Worm (Caenorhabditis elegans) whole organism, early embryonic: Measurements from ENCODE around the gene F45H10.5.

Source experiments
- B0310.2 ChIP-seq: sonication (generic microtip); optimal IDR thresholded peaks from 2 replicates; lab custom pipeline; 2016; ENCODE audit warnings: mild to moderate bottlenecking, missing genetic modification characterization, missing compliant biosample characterization
- F13C5.2 ChIP-seq: sonication (generic microtip); optimal IDR thresholded peaks from 2 replicates; lab custom pipeline; 2017; ENCODE audit warnings: mild to moderate bottlenecking, missing genetic modification characterization, inconsistent platforms, missing compliant biosample characterization
- aly-1 ChIP-seq: sonication (generic microtip); optimal IDR thresholded peaks from 2 replicates; lab custom pipeline; 2016; ENCODE audit warnings: missing genetic modification characterization, missing compliant biosample characterization
- ama-1 ChIP-seq: fragments of 150-350 bp; optimal IDR thresholded peaks from 2 replicates; lab custom pipeline; 2014
- ceh-13 ChIP-seq: fragments of 200-800 bp; sonication (Bioruptor generic); optimal IDR thresholded peaks from 2 replicates; lab custom pipeline; 2018; ENCODE audit warnings: mild to moderate bottlenecking, missing genetic modification characterization, missing compliant biosample characterization
- ceh-36 ChIP-seq: sonication (generic microtip); optimal IDR thresholded peaks from 2 replicates; lab custom pipeline; 2016; ENCODE audit warnings: missing genetic modification characterization, inconsistent platforms, missing compliant biosample characterization
- ets-7 ChIP-seq: sonication (generic microtip); optimal IDR thresholded peaks from 2 replicates; lab custom pipeline; 2016; ENCODE audit warnings: missing genotype, missing genetic modification characterization, missing compliant biosample characterization
- flt-1 ChIP-seq: fragments of 200-800 bp; sonication (Bioruptor generic); IDR thresholded peaks from 2 replicates; pipeline ENCODE4 v1.3.6; 2022; ENCODE audit warnings: missing genetic modification characterization, missing compliant biosample characterization
- hmbx-1 ChIP-seq: sonication (generic microtip); optimal IDR thresholded peaks from 2 replicates; lab custom pipeline; 2016; ENCODE audit warnings: mild to moderate bottlenecking, missing genetic modification characterization, missing compliant biosample characterization
- hmg-4 ChIP-seq: fragments of 200-800 bp; sonication (Bioruptor generic); optimal IDR thresholded peaks from 2 replicates; lab custom pipeline; 2018; ENCODE audit warnings: mild to moderate bottlenecking, missing genetic modification characterization, missing compliant biosample characterization
- hnd-1 ChIP-seq: sonication (generic microtip); optimal IDR thresholded peaks from 2 replicates; lab custom pipeline; 2016; ENCODE audit warnings: missing genetic modification characterization, missing compliant biosample characterization
- pes-1 ChIP-seq: fragments of 200-800 bp; sonication (Bioruptor generic); IDR thresholded peaks from 2 replicates; pipeline ENCODE4 v1.3.6; 2022; ENCODE audit warnings: missing genetic modification reagents, missing genetic modification characterization, missing compliant biosample characterization
- scrt-1 ChIP-seq: fragments of 200-800 bp; sonication (Bioruptor generic); IDR thresholded peaks from 2 replicates; pipeline ENCODE4 v1.3.6; 2022; ENCODE audit warnings: missing genetic modification characterization, missing compliant biosample characterization
- sea-1 ChIP-seq: fragments of 200-800 bp; sonication (Bioruptor generic); conservative IDR thresholded peaks from 2 replicates; pipeline ENCODE4 v1.3.6; 2022; ENCODE audit warnings: missing genetic modification characterization, missing compliant biosample characterization
- tbx-11 ChIP-seq: fragments of 200-800 bp; sonication (Bioruptor generic); IDR thresholded peaks from 2 replicates; pipeline ENCODE4 v1.3.6; 2022; ENCODE audit warnings: missing genetic modification characterization, missing compliant biosample characterization
- tbx-37 ChIP-seq: fragments of 200-800 bp; sonication (Bioruptor generic); conservative IDR thresholded peaks from 2 replicates; pipeline ENCODE4 v1.3.6; 2022; ENCODE audit warnings: missing genetic modification reagents, missing genetic modification characterization, missing compliant biosample characterization
- tra-4 ChIP-seq: sonication (generic microtip); optimal IDR thresholded peaks from 2 replicates; lab custom pipeline; 2017; ENCODE audit warnings: missing genetic modification characterization, missing compliant biosample characterization

F45H10.5 gene

ce11 chrII:13485119-13485518 lies 16.6 kb upstream of the F45H10.5 start:
- TF ChIP-seq pes-1 (GFP tag; lab: Robert Waterston, UW) (no peak), hnd-1 (tag; lab: Kevin White, UChicago) (no peak), sea-1 (no peak), tbx-37 (GFP tag; lab: Robert Waterston, UW) (no peak), flt-1 (GFP tag; lab: Robert Waterston, UW) (no peak), hmg-4 (GFP tag; lab: Kevin White, UChicago) (no peak), F13C5.2 (tag; lab: Kevin White, UChicago) (no peak), ceh-36 (tag; lab: Kevin White, UChicago) (no peak), scrt-1 (GFP tag; lab: Robert Waterston, UW) (no peak)

DNA sequence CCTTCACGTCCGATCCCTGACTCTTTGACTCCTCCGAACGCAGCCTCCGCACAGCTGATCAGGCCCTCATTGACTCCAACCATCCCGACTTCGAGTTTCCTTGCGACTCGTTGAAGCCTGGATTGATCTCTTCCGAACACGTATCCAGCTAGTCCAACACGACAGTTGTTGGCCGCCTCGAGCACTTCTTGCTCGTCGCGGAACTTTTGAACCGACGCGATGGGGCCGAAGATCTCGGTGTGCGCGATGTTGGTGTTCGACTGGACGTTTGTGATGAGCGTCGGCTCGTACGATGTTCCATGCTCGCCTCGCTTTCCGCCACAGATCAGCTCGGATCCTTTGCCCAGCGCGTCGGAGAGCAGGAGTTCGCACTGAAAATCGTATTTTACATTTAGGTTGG lies 14.1 kb upstream of the F45H10.5 start:
- TF ChIP-seq sea-1 (no peak), tbx-11 (GFP tag; lab: Robert Waterston, UW) (no peak), flt-1 (GFP tag; lab: Robert Waterston, UW) (no peak), ceh-36 (tag; lab: Kevin White, UChicago) (no peak), scrt-1 (GFP tag; lab: Robert Waterston, UW) (no peak), aly-1 (tag; lab: Kevin White, UChicago) (no peak), ceh-13 (GFP tag; lab: Kevin White, UChicago) (no peak), hnd-1 (tag; lab: Kevin White, UChicago) (no peak), F13C5.2 (tag; lab: Kevin White, UChicago) (no peak), B0310.2 (tag; lab: Kevin White, UChicago) (no peak), ama-1 (lab: Kevin White, UChicago) (no peak), hmbx-1 (tag; lab: Kevin White, UChicago) (no peak), ets-7 (tag; lab: Kevin White, UChicago) (no peak), tra-4 (tag; lab: Kevin White, UChicago) (no peak)

ce11 chrII:13489896-13490295 lies 11.8 kb upstream of the F45H10.5 start:
- TF ChIP-seq scrt-1 (GFP tag; lab: Robert Waterston, UW) (no peak), aly-1 (tag; lab: Kevin White, UChicago) (peak; percentile 10)

DNA sequence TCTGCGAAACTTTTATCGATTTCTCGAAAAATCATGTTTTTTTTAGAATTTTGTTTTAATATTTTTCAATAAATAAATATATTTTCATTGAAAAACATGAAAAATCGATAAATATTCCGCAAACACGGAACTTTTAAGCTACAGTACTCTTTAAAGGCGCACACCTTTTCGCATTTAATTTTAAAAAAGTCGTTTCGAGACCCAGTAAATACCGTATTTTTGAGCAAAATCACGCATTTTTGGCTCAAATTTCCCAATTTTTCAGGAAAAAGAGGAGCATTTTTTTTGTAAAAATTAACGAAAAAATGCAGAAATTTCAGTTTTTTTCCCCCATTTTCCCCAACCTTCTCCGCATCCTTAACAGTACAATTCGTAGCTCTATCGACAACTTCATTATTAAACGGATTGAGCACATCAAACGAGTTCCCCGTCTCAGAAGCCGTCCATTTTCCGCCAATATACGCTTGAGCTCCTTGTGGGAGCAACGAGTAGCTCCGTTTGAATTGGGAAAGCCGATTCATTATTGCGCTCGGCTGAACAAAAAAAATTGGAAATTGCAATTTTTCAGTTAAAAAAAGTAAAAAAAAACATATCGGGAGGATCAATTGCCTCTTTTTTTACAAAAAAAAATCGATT lies 10.3 kb upstream of the F45H10.5 start, which contains the start of gene alh-7:
Gene alh-7 (minus strand): TSS at position 533 of the 636 bp plus-strand sequence.
- TF ChIP-seq tbx-11 (GFP tag; lab: Robert Waterston, UW) (no peak), aly-1 (tag; lab: Kevin White, UChicago) (no peak), tbx-37 (GFP tag; lab: Robert Waterston, UW) (no peak), hmg-4 (GFP tag; lab: Kevin White, UChicago) (no peak), ama-1 (lab: Kevin White, UChicago) (no peak), sea-1 (no peak), hmbx-1 (tag; lab: Kevin White, UChicago) (no peak), tra-4 (tag; lab: Kevin White, UChicago) (no peak), flt-1 (GFP tag; lab: Robert Waterston, UW) (no peak), ceh-36 (tag; lab: Kevin White, UChicago) (no peak)

DNA sequence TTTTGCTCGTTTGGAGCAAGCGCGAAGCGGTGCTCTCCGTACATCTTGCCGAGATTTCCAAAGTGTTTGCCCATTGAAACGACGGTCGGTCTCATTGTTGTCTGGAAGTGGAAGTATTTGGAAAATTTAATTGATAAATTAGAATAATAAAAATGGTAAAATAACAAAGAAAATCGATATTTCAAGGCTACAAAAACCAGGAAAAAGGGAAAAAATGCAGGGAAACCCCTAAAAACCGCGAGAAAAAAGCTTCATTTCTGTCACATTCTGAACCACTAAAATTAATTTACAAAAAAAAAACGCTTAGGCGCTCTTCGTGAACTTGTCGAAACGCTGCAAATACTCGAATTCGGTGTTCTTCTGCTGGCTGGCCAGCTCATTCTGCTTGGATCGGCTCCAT lies 8.7 kb upstream of the F45H10.5 start, which contains the start of gene F45H10.2:
Gene F45H10.2 (minus strand): TSS at position 101 of the 400 bp plus-strand sequence.
- TF ChIP-seq hmg-4 (GFP tag; lab: Kevin White, UChicago) (no peak), tbx-11 (GFP tag; lab: Robert Waterston, UW) (no peak), pes-1 (GFP tag; lab: Robert Waterston, UW) (no peak), aly-1 (tag; lab: Kevin White, UChicago) (no peak), ceh-13 (GFP tag; lab: Kevin White, UChicago) (no peak), tra-4 (tag; lab: Kevin White, UChicago) (no peak), hmbx-1 (tag; lab: Kevin White, UChicago) (no peak), hnd-1 (tag; lab: Kevin White, UChicago) (no peak), scrt-1 (GFP tag; lab: Robert Waterston, UW) (no peak), ama-1 (lab: Kevin White, UChicago) (no peak), F13C5.2 (tag; lab: Kevin White, UChicago) (no peak), flt-1 (GFP tag; lab: Robert Waterston, UW) (no peak), tbx-37 (GFP tag; lab: Robert Waterston, UW) (no peak), sea-1 (no peak)

- no peak for TF ChIP-seq hmbx-1 (tag; lab: Kevin White, UChicago)
- no peak for TF ChIP-seq hnd-1 (tag; lab: Kevin White, UChicago)
- 0 out of 2 replicates have a peak, but pooled peaks have one; percentile 21 for TF ChIP-seq scrt-1 (GFP tag; lab: Robert Waterston, UW)
Observed at ce11 chrII:13494175-13494650, 7.5 kb upstream of the F45H10.5 start, which contains the start of gene ndua-7. Gene ndua-7 (minus strand): TSS chrII:13494600.

- TF ChIP-seq ets-7 (tag; lab: Kevin White, UChicago) (no peak), hnd-1 (tag; lab: Kevin White, UChicago) (no peak), ama-1 (lab: Kevin White, UChicago) (no peak), hmg-4 (GFP tag; lab: Kevin White, UChicago) (no peak)
Observed at ce11 chrII:13494762-13495161, 6.9 kb upstream of the F45H10.5 start.

- TF ChIP-seq tbx-11 (GFP tag; lab: Robert Waterston, UW): no peak
- TF ChIP-seq scrt-1 (GFP tag; lab: Robert Waterston, UW): no peak
- TF ChIP-seq aly-1 (tag; lab: Kevin White, UChicago): no peak
- no peak for TF ChIP-seq sea-1
- no peak for TF ChIP-seq tra-4 (tag; lab: Kevin White, UChicago)
- TF ChIP-seq flt-1 (GFP tag; lab: Robert Waterston, UW): no peak
- no peak for TF ChIP-seq ama-1 (lab: Kevin White, UChicago)
- no peak for TF ChIP-seq hmbx-1 (tag; lab: Kevin White, UChicago)
- TF ChIP-seq ceh-13 (GFP tag; lab: Kevin White, UChicago): no peak
- TF ChIP-seq F13C5.2 (tag; lab: Kevin White, UChicago): no peak
- no peak for TF ChIP-seq tbx-37 (GFP tag; lab: Robert Waterston, UW)
- no peak for TF ChIP-seq hnd-1 (tag; lab: Kevin White, UChicago)
- TF ChIP-seq hmg-4 (GFP tag; lab: Kevin White, UChicago): no peak
- TF ChIP-seq ets-7 (tag; lab: Kevin White, UChicago): no peak
- TF ChIP-seq pes-1 (GFP tag; lab: Robert Waterston, UW): no peak
- TF ChIP-seq B0310.2 (tag; lab: Kevin White, UChicago): no peak
Observed at ce11 chrII:13495718-13496117, 6.0 kb upstream of the F45H10.5 start, which contains the start of gene drr-1. Gene drr-1 (minus strand): TSS chrII:13495900.
